Fruit fly (Drosophila melanogaster): Measurements from ENCODE around the gene CCT4.

The CCT4 gene

DNA sequence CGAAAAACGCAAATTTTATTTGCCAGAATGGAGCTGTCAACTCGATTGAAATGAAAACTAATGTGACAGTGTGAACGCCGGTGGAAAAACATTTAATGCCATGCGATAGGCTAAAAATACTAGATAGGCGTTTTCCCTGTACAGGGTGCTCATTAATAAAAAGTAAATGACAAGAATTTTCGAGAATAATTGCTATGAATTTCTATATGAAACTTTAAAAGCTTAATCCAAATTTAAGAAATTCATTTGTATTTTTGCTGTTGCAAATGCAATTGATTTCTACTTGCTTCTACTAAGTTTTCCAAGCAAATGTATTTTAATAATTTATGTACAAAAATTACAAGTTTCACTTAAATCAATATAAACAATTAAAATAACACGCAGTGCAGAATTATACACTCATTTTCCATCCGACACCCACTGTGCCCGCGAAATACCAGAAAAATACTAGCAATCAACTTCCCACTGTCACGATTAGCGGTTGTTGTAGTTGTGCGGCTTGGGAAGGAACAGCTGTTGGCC is 29.1 kb upstream of the CCT4 start, which contains the start of gene Pih1D1 (continued):
- TF ChIP-seq Ada2b (GFP tag; IDR thresholded peaks at IDR 0.05) (peak; percentile 92), CG13296 (GFP tag; optimal IDR thresholded peaks at IDR 0.05) (no peak), lab (GFP tag; optimal IDR thresholded peaks at IDR 0.05) (peak; percentile 95), lilli (GFP tag; optimal IDR thresholded peaks at IDR 0.05) (peak; percentile 95), gcm (GFP tag; optimal IDR thresholded peaks at IDR 0.05) (no peak), CG13775 (GFP tag; optimal IDR thresholded peaks at IDR 0.05) (peak; percentile 98), h (optimal IDR thresholded peaks at IDR 0.05) (no peak), Vsx1 (GFP tag; optimal IDR thresholded peaks at IDR 0.05) (no peak), stwl (tag; optimal IDR thresholded peaks at IDR 0.05) (peak; percentile 67), onecut (GFP tag; IDR thresholded peaks at IDR 0.05) (peak; percentile 82), CG7745 (tag; optimal IDR thresholded peaks at IDR 0.05) (no peak), CG6254 (GFP tag; optimal IDR thresholded peaks at IDR 0.05) (peak; percentile 96), CoRest (tag; optimal IDR thresholded peaks at IDR 0.05) (peak; percentile 98), Hr39 (optimal IDR thresholded peaks at IDR 0.05) (no peak), CG10321 (GFP tag; IDR thresholded peaks at IDR 0.05) (peak; percentile 73), CG18619 (GFP tag; optimal IDR thresholded peaks at IDR 0.05) (peak; percentile 94), Abd-B (GFP tag; optimal IDR thresholded peaks at IDR 0.05) (peak; percentile 97), CG4707 (GFP tag; optimal IDR thresholded peaks at IDR 0.05) (peak; percentile 91), gsb (GFP tag; IDR thresholded peaks at IDR 0.05) (peak; percentile 76), CG12299 (tag; optimal IDR thresholded peaks at IDR 0.05) (peak; percentile 79), Dip3 (GFP tag; optimal IDR thresholded peaks at IDR 0.05) (peak; percentile 94), zf30C (GFP tag; optimal IDR thresholded peaks at IDR 0.05) (no peak), sisA (GFP tag; IDR thresholded peaks at IDR 0.05) (peak; percentile 94), lbe (GFP tag; optimal IDR thresholded peaks at IDR 0.05) (no peak), Nf-YA (GFP tag; IDR thresholded peaks at IDR 0.05) (peak; percentile 80), ttk (GFP tag; IDR thresholded peaks at IDR 0.05) (peak; percentile 94), Max (GFP tag; optimal IDR thresholded peaks at IDR 0.05) (peak; percentile 94), vvl (GFP tag; IDR thresholded peaks at IDR 0.05) (peak; percentile 97), Rfx (GFP tag; IDR thresholded peaks at IDR 0.05) (peak; percentile 95), CG13287 (GFP tag; IDR thresholded peaks at IDR 0.05; ENCODE audit: partially characterized antibody) (no peak), ato (GFP tag; IDR thresholded peaks at IDR 0.05; ENCODE audit: partially characterized antibody) (no peak), cg (GFP tag; optimal IDR thresholded peaks at IDR 0.05) (peak; percentile 6), CG17912 (GFP tag; optimal IDR thresholded peaks at IDR 0.05) (peak; percentile 52), sr (GFP tag; IDR thresholded peaks at IDR 0.05) (peak; percentile 63; the same call in 1 of the 3 replicates), pita (GFP tag; optimal IDR thresholded peaks at IDR 0.05) (no peak), CG31388 (GFP tag; optimal IDR thresholded peaks at IDR 0.05) (peak; percentile 88), CG10431 (GFP tag; optimal IDR thresholded peaks at IDR 0.05) (no peak), inv (GFP tag; IDR thresholded peaks at IDR 0.05; ENCODE audit: partially characterized antibody) (no peak), toy (GFP tag; IDR thresholded peaks at IDR 0.05) (peak; percentile 93), CG10366 (GFP tag; IDR thresholded peaks at IDR 0.05) (peak; percentile 97), Dp (GFP tag; optimal IDR thresholded peaks at IDR 0.05) (peak; percentile 11), CG13123 (GFP tag; optimal IDR thresholded peaks at IDR 0.05) (peak; percentile 89), tna (GFP tag; IDR thresholded peaks at IDR 0.05; ENCODE audit: partially characterized antibody) (no peak), Oli (tag; optimal IDR thresholded peaks at IDR 0.05) (peak; percentile 94), nau (GFP tag; optimal IDR thresholded peaks at IDR 0.05) (peak; percentile 89), CG1603 (tag; optimal IDR thresholded peaks at IDR 0.05) (peak; percentile 74), hkb (optimal IDR thresholded peaks at IDR 0.05) (no peak), hkb (GFP tag; IDR thresholded peaks at IDR 0.05) (peak; percentile 95), amos (GFP tag; IDR thresholded peaks at IDR 0.05; ENCODE audit: partially characterized antibody) (0 out of 2 replicates have a peak, but pooled peaks have one; percentile 6), twi (tag; optimal IDR thresholded peaks at IDR 0.05) (peak; percentile 93), ab (GFP tag; optimal IDR thresholded peaks at IDR 0.05) (peak; percentile 49)

All from whole organism, embryonic.